Fruit fly (Drosophila melanogaster): ENCODE measurements around the gene ppk27.
A peak's percentile ranks its signal among the peaks of the same experiment; 100 is the strongest.

The ppk27 gene

DNA sequence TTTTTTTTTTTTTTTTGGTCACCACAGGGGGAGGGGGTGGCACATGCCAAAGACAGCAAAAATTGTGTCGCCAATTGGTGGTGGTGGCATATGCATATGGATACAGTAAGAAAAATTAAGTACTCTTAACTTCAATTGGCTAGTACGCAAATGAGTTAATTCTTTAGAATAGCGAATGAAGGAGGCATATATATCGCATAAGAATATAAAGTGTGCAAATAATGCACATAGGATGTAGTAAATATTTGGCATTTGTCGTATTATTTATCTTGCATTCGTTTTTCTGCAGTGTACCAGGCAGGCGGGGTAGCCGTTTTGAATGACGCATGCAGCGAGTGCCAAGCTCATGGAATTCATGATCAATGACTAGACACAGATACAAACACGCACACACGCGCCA is 45.6 kb downstream of the ppk27 start (continued):
- no peak for TF ChIP-seq tll (GFP tag; optimal IDR thresholded peaks at IDR 0.05)
- 0 out of 2 replicates have a peak, but pooled peaks have one; percentile 15 for TF ChIP-seq sob (GFP tag; IDR thresholded peaks at IDR 0.05)
- TF ChIP-seq ara (GFP tag; IDR thresholded peaks at IDR 0.05) = peak; percentile 45; the same call in 1 of the 2 replicates
- peak; percentile 9 for TF ChIP-seq CG4424 (GFP tag; optimal IDR thresholded peaks at IDR 0.05)
- peak; percentile 9 for TF ChIP-seq CG11504 (tag; optimal IDR thresholded peaks at IDR 0.05)
- TF ChIP-seq CG30020 (tag; optimal IDR thresholded peaks at IDR 0.05) = no peak
- TF ChIP-seq Blimp-1 (GFP tag; optimal IDR thresholded peaks at IDR 0.05) = peak; percentile 3
- TF ChIP-seq chif (GFP tag; optimal IDR thresholded peaks at IDR 0.05) = no peak
- no peak for TF ChIP-seq schlank (tag; optimal IDR thresholded peaks at IDR 0.05)
- TF ChIP-seq fd102C (GFP tag; optimal IDR thresholded peaks at IDR 0.05) = no peak
- TF ChIP-seq Hr39 (optimal IDR thresholded peaks at IDR 0.05) = no peak
- peak; percentile 8 for TF ChIP-seq gem (tag; optimal IDR thresholded peaks at IDR 0.05)
- no peak for TF ChIP-seq Ssrp (tag; optimal IDR thresholded peaks at IDR 0.05)
- TF ChIP-seq CG2875 (GFP tag; optimal IDR thresholded peaks at IDR 0.05) = no peak

DNA sequence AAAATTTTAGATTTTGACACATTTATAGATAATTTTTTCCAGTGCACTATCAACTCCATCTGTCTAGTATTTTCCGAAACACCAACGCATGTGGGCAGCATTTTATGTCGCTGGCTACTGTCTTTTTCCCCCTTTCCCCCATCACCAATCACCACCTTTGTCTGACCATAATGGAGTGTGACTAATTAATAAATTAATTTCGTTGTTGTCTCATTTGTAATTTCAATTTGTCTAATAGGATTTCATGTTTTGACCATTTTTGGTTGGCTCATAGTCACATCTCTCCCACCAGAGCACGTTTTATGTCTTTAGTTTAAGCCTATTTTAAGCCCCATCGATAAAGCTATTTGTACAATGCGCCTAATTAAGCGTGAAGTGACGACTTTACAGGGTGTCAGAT is 47.1 kb downstream of the ppk27 start:
- TF ChIP-seq kni (GFP tag; optimal IDR thresholded peaks at IDR 0.05) = no peak
- no peak for TF ChIP-seq corto (GFP tag; optimal IDR thresholded peaks at IDR 0.05)
- TF ChIP-seq CG14014 (GFP tag; IDR thresholded peaks at IDR 0.05) = no peak
- peak; percentile 24 for TF ChIP-seq Vsx1 (GFP tag; optimal IDR thresholded peaks at IDR 0.05)
- TF ChIP-seq ase (GFP tag; IDR thresholded peaks at IDR 0.05) = no peak
- TF ChIP-seq Lpt (GFP tag; optimal IDR thresholded peaks at IDR 0.05) = no peak
- peak; percentile 69 for TF ChIP-seq gsb-n (tag; optimal IDR thresholded peaks at IDR 0.05)
- no peak for TF ChIP-seq Ssrp (tag; optimal IDR thresholded peaks at IDR 0.05)
- TF ChIP-seq Doc2 (GFP tag; IDR thresholded peaks at IDR 0.05) = no peak
- TF ChIP-seq B-H1 (GFP tag; IDR thresholded peaks at IDR 0.05) = no peak
- peak; percentile 74 for TF ChIP-seq abd-A (tag; optimal IDR thresholded peaks at IDR 0.05)
- no peak for TF ChIP-seq mirr (GFP tag; optimal IDR thresholded peaks at IDR 0.05)
- peak in 1 of 2 experiments; percentile 6 for TF ChIP-seq eve (GFP tag; optimal IDR thresholded peaks at IDR 0.05)
- no peak for TF ChIP-seq CG2875 (GFP tag; optimal IDR thresholded peaks at IDR 0.05)
- peak; percentile 84 for TF ChIP-seq Awh (GFP tag; IDR thresholded peaks at IDR 0.05)
- TF ChIP-seq oc (tag; optimal IDR thresholded peaks at IDR 0.05) = peak; percentile 87
- TF ChIP-seq jigr1 (GFP tag; IDR thresholded peaks at IDR 0.05) = no peak
- TF ChIP-seq CG16863 (GFP tag; optimal IDR thresholded peaks at IDR 0.05) = no peak
- no peak for TF ChIP-seq HLH4C (GFP tag; IDR thresholded peaks at IDR 0.05; ENCODE audit: partially characterized antibody)
- TF ChIP-seq run (tag; optimal IDR thresholded peaks at IDR 0.05) = peak; percentile 9
- TF ChIP-seq salm (tag; optimal IDR thresholded peaks at IDR 0.05) = no peak

DNA sequence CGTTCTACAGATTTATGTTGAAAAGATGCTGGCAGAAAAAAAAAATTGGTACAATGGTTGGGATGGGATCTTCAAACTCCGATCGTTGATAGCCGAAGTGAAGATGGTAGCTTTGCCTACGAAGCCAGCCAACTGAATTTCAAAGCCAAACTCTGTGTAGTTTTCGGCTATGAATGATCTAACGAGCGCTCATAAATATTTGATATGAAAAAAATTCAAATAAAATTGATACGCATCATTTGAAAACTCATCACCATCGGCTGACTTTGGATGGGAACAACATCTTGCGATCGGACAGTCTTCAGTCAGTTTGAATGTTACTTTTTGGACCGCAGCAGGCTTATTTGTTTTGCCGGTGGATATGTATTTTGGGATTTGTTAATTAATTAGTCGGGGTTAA is 48.2 kb downstream of the ppk27 start:
- TF ChIP-seq vvl (GFP tag; IDR thresholded peaks at IDR 0.05) = peak; percentile 62
- peak; percentile 94 for TF ChIP-seq abd-A (tag; optimal IDR thresholded peaks at IDR 0.05)
- TF ChIP-seq grn (GFP tag; optimal IDR thresholded peaks at IDR 0.05) = peak; percentile 27
- no peak for TF ChIP-seq gfzf (GFP tag; optimal IDR thresholded peaks at IDR 0.05)
- TF ChIP-seq pros (GFP tag; optimal IDR thresholded peaks at IDR 0.05) = peak; percentile 30
- peak; percentile 54 for TF ChIP-seq sd (tag; optimal IDR thresholded peaks at IDR 0.05)
- no peak for TF ChIP-seq CG31365 (tag; optimal IDR thresholded peaks at IDR 0.05)
- peak; percentile 45 for TF ChIP-seq sqz (GFP tag; optimal IDR thresholded peaks at IDR 0.05)
- TF ChIP-seq sna (GFP tag; IDR thresholded peaks at IDR 0.05; ENCODE audit: partially characterized antibody) = no peak
- peak; percentile 32 for TF ChIP-seq oc (tag; optimal IDR thresholded peaks at IDR 0.05)
- 0 out of 4 replicates have a peak, but pooled peaks have one; percentile 20 for TF ChIP-seq chinmo (GFP tag; IDR thresholded peaks at IDR 0.05; ENCODE audit: partially characterized antibody)
- no peak for TF ChIP-seq CG12104 (GFP tag; optimal IDR thresholded peaks at IDR 0.05)
